Fruit fly (Drosophila melanogaster) whole organism, prepupa: ENCODE results near the gene eIF4E3.

Experiments
- Blimp-1 ChIP-seq: fragments of 200-800 bp; sonication (Bioruptor generic); optimal IDR thresholded peaks from 3 replicates; lab custom pipeline; 2017; ENCODE audit warnings: missing biosample characterization, missing genetic modification characterization, mild to moderate bottlenecking, moderate library complexity, missing genetic modification reagents
- CG10631 ChIP-seq: fragments of 200-800 bp; sonication (Bioruptor generic); optimal IDR thresholded peaks from 2 replicates; lab custom pipeline; 2016; ENCODE audit warnings: missing biosample characterization, missing genetic modification characterization
- CG11762 ChIP-seq: fragments of 200-800 bp; sonication (Bioruptor generic); optimal IDR thresholded peaks from 3 replicates; lab custom pipeline; 2016; ENCODE audit warnings: missing biosample characterization, missing genetic modification characterization; ENCODE audit not compliant: insufficient read depth
- CG1621 ChIP-seq: fragments of 200-800 bp; sonication (Bioruptor generic); optimal IDR thresholded peaks from 3 replicates; lab custom pipeline; 2018; ENCODE audit warnings: missing biosample characterization, mild to moderate bottlenecking, missing genetic modification characterization
- CG3032 ChIP-seq: fragments of 200-800 bp; optimal IDR thresholded peaks from 2 replicates; lab custom pipeline; 2019; ENCODE audit warnings: missing biosample characterization, mild to moderate bottlenecking, missing genetic modification characterization, moderate library complexity
- CG32006 ChIP-seq: fragments of 200-800 bp; sonication (Bioruptor generic); optimal IDR thresholded peaks from 3 replicates; lab custom pipeline; 2017; ENCODE audit warnings: missing biosample characterization, mild to moderate bottlenecking, missing genetic modification characterization
- CG6808 ChIP-seq: fragments of 200-800 bp; sonication (Bioruptor generic); optimal IDR thresholded peaks from 3 replicates; lab custom pipeline; 2017; ENCODE audit warnings: missing biosample characterization, missing genetic modification characterization, mild to moderate bottlenecking, moderate library complexity, missing genetic modification reagents
- Gug ChIP-seq: fragments of 200-800 bp; sonication (Bioruptor generic); IDR thresholded peaks from 2 replicates; pipeline ENCODE4 v1.3.6; 2022; ENCODE audit warnings: missing biosample characterization, missing genetic modification characterization
- Hr39 ChIP-seq: fragments of 200-800 bp; sonication (Bioruptor generic); optimal IDR thresholded peaks from 2 replicates; lab custom pipeline; 2016; ENCODE audit warnings: missing biosample characterization, missing genetic modification characterization
- Smox ChIP-seq: fragments of 200-800 bp; sonication (Bioruptor generic); optimal IDR thresholded peaks from 3 replicates; lab custom pipeline; 2016; ENCODE audit warnings: missing biosample characterization, missing genetic modification characterization
- achi ChIP-seq: fragments of 200-800 bp; sonication (Bioruptor generic); optimal IDR thresholded peaks from 3 replicates; lab custom pipeline; 2016; ENCODE audit warnings: missing biosample characterization, missing genetic modification characterization
- pdm3 ChIP-seq: fragments of 200-800 bp; sonication (Bioruptor generic); optimal IDR thresholded peaks from 3 replicates; lab custom pipeline; 2016; ENCODE audit warnings: missing biosample characterization, missing genetic modification characterization
- salr ChIP-seq, 2 experiments: fragments of 200-800 bp; sonication (Bioruptor generic); optimal IDR thresholded peaks; 3 replicates each; lab custom pipeline; 2016 to 2018; ENCODE audit warnings: missing biosample characterization in 2 of 2, missing genetic modification characterization in 2 of 2, mild to moderate bottlenecking in 1 of 2
- spab ChIP-seq: fragments of 200-800 bp; sonication (Bioruptor generic); optimal IDR thresholded peaks from 2 replicates; lab custom pipeline; 2017; ENCODE audit warnings: missing biosample characterization, mild to moderate bottlenecking, missing genetic modification characterization, missing genetic modification reagents

DNA sequence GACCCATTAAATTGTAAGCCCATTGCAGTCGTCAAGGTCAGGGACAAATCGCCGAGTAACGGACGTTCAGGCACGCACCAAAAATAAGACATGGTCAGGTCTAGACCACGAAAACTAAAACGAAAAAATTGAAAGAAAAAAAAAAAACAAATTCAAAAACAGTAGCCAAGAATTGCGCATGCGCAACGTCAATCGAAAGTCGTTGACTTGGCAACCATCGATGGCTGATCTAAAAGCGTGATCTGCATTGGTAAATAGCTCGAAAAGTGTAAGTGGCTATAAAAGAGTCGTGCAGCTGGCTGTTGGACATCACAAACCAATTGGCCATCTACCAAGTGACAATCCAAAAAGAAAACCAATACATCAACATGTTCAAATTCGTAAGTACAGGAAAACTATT is 7.2 kb upstream of the eIF4E3 start, which contains the start of gene CG13678:
- no peak for TF ChIP-seq spab (GFP tag; lab: Kevin White, UChicago)
- TF ChIP-seq pdm3 (GFP tag; lab: Kevin White, UChicago), result no peak
- TF ChIP-seq CG10631 (GFP tag; lab: Kevin White, UChicago), result no peak
- no peak for TF ChIP-seq Smox (GFP tag; lab: Kevin White, UChicago)
- TF ChIP-seq CG6808 (GFP tag; lab: Kevin White, UChicago), result no peak
- no peak for TF ChIP-seq Hr39 (GFP tag; lab: Kevin White, UChicago)
- TF ChIP-seq achi, result no peak
- TF ChIP-seq salr (GFP tag; optimal IDR thresholded peaks at IDR 0.05; lab: Kevin White, UChicago), result no peak
- TF ChIP-seq Blimp-1 (GFP tag; lab: Kevin White, UChicago), result no peak
- TF ChIP-seq Gug (GFP tag; lab: Robert Waterston, UW), result no peak
- TF ChIP-seq CG11762 (GFP tag; lab: Kevin White, UChicago), result no peak
- no peak for TF ChIP-seq CG32006 (GFP tag; lab: Kevin White, UChicago)
- TF ChIP-seq CG3032, result no peak
- no peak for TF ChIP-seq CG1621 (tag; lab: Kevin White, UChicago)
